Fruit fly (Drosophila melanogaster): Measurements from ENCODE around the gene CG12237.

Gene CG12237

dm6 chrX:19602483-19602882 lies 40.2 kb downstream of the CG12237 start (continued):
- TF ChIP-seq CG8290 (GFP tag; optimal IDR thresholded peaks at IDR 0.05) (no peak), CG8290 (tag; optimal IDR thresholded peaks at IDR 0.05) (no peak), sd (tag; optimal IDR thresholded peaks at IDR 0.05) (peak; percentile 89), Med (GFP tag) (peak; percentile 40), Pdp1 (GFP tag; optimal IDR thresholded peaks at IDR 0.05) (peak in 1 of 2 experiments; percentile 39), gt (GFP tag; IDR thresholded peaks at IDR 0.05) (no peak)

- TF ChIP-seq Adf1 (GFP tag; IDR thresholded peaks at IDR 0.05) (no peak), CG4707 (GFP tag; optimal IDR thresholded peaks at IDR 0.05) (no peak), chinmo (GFP tag; IDR thresholded peaks at IDR 0.05; ENCODE audit: partially characterized antibody) (peak; percentile 93), hb (GFP tag; IDR thresholded peaks at IDR 0.05; ENCODE audit: partially characterized antibody) (peak; percentile 91), cwo (GFP tag; optimal IDR thresholded peaks at IDR 0.05) (no peak), trem (tag; optimal IDR thresholded peaks at IDR 0.05) (peak; percentile 87), az2 (GFP tag; optimal IDR thresholded peaks at IDR 0.05) (no peak), al (GFP tag; IDR thresholded peaks at IDR 0.05) (no peak), CG6765 (GFP tag; optimal IDR thresholded peaks at IDR 0.05) (no peak), D19A (tag; optimal IDR thresholded peaks at IDR 0.05) (no peak), slbo (GFP tag; IDR thresholded peaks at IDR 0.05) (peak; percentile 36; the same call in 1 of the 2 replicates), CG9932 (GFP tag; IDR thresholded peaks at IDR 0.05) (peak; percentile 47; the same call in 1 of the 2 replicates), pfk (GFP tag; optimal IDR thresholded peaks at IDR 0.05) (peak; percentile 38), unpg (GFP tag; optimal IDR thresholded peaks at IDR 0.05) (no peak), h (optimal IDR thresholded peaks at IDR 0.05) (no peak), CG6689 (GFP tag; IDR thresholded peaks at IDR 0.05) (no peak), Dip3 (GFP tag; optimal IDR thresholded peaks at IDR 0.05) (no peak), CG5245 (GFP tag; optimal IDR thresholded peaks at IDR 0.05) (no peak), CG15696 (tag; optimal IDR thresholded peaks at IDR 0.05) (no peak), sob (GFP tag; IDR thresholded peaks at IDR 0.05) (0 out of 2 replicates have a peak, but pooled peaks have one; percentile 5), CG3838 (GFP tag; optimal IDR thresholded peaks at IDR 0.05) (no peak), dan (GFP tag; IDR thresholded peaks at IDR 0.05) (no peak), Tbp (GFP tag; optimal IDR thresholded peaks at IDR 0.05) (no peak), CG12391 (tag; optimal IDR thresholded peaks at IDR 0.05) (peak; percentile 19), CG6654 (GFP tag; optimal IDR thresholded peaks at IDR 0.05) (no peak), B-H2 (GFP tag; optimal IDR thresholded peaks at IDR 0.05) (peak; percentile 37), CG4730 (GFP tag; IDR thresholded peaks at IDR 0.05) (no peak), vvl (GFP tag; IDR thresholded peaks at IDR 0.05) (no peak), chif (GFP tag; optimal IDR thresholded peaks at IDR 0.05) (no peak), CG32767 (GFP tag; IDR thresholded peaks at IDR 0.05) (peak; percentile 45; the same call in 1 of the 2 replicates), Scr (GFP tag; IDR thresholded peaks at IDR 0.05; ENCODE audit: partially characterized antibody) (peak; percentile 89), Bdp1 (GFP tag; optimal IDR thresholded peaks at IDR 0.05) (no peak), CG15601 (tag; optimal IDR thresholded peaks at IDR 0.05) (peak; percentile 2), Sry-δ (GFP tag; optimal IDR thresholded peaks at IDR 0.05) (peak; percentile 93), her (GFP tag; optimal IDR thresholded peaks at IDR 0.05) (no peak), lilli (GFP tag; optimal IDR thresholded peaks at IDR 0.05) (peak; percentile 17), eyg (GFP tag; optimal IDR thresholded peaks at IDR 0.05) (no peak), CG2889 (GFP tag; IDR thresholded peaks at IDR 0.05) (no peak), Lim3 (GFP tag; IDR thresholded peaks at IDR 0.05) (no peak), CG3995 (GFP tag; optimal IDR thresholded peaks at IDR 0.05) (peak; percentile 22), en (GFP tag; optimal IDR thresholded peaks at IDR 0.05) (no peak), YL-1 (GFP tag; optimal IDR thresholded peaks at IDR 0.05) (peak; percentile 63), jigr1 (GFP tag; IDR thresholded peaks at IDR 0.05) (no peak), bowl (GFP tag; IDR thresholded peaks at IDR 0.05) (no peak), CG17385 (GFP tag; optimal IDR thresholded peaks at IDR 0.05) (peak; percentile 5), da (GFP tag; optimal IDR thresholded peaks at IDR 0.05) (no peak)
Measured at dm6 chrX:19601644-19602043, 41.0 kb downstream of the CG12237 start, which contains the start of gene CG14220. Gene CG14220, minus strand, starts transcription at chrX:19601851.

All from whole organism, embryonic.